Worm (Caenorhabditis elegans) whole organism, L2 larva: ENCODE measurements around the gene gei-4.

Experiments
- Y55F3AM.14 ChIP-seq: fragments of 200-800 bp; sonication (Bioruptor generic); optimal IDR thresholded peaks from 2 replicates; lab custom pipeline; 2018; ENCODE audit warnings: mild to moderate bottlenecking, missing genetic modification characterization, missing compliant biosample characterization
- aly-2 ChIP-seq: fragments of 150-350 bp; optimal IDR thresholded peaks from 2 replicates; lab custom pipeline; 2014; ENCODE audit warnings: missing biosample characterization, missing genetic modification characterization
- lin-11 ChIP-seq: fragments of 150-350 bp; sonication (generic microtip); optimal IDR thresholded peaks from 2 replicates; lab custom pipeline; 2014; ENCODE audit warnings: missing biosample characterization, missing genetic modification characterization, inconsistent platforms, mixed read lengths
- lin-39 ChIP-seq: fragments of 150-350 bp; optimal IDR thresholded peaks from 2 replicates; lab custom pipeline; 2014; ENCODE audit warnings: missing biosample characterization, missing genetic modification reagents, missing genetic modification characterization
- nhr-12 ChIP-seq: fragments of 150-350 bp; optimal IDR thresholded peaks from 2 replicates; lab custom pipeline; 2014; ENCODE audit warnings: missing biosample characterization, missing genetic modification characterization
- nhr-237 ChIP-seq: fragments of 150-350 bp; optimal IDR thresholded peaks from 2 replicates; lab custom pipeline; 2014; ENCODE audit warnings: missing biosample characterization, missing genetic modification characterization
- nhr-6 ChIP-seq: fragments of 150-350 bp; optimal IDR thresholded peaks from 2 replicates; lab custom pipeline; 2014; ENCODE audit warnings: missing biosample characterization, missing genetic modification characterization
- zag-1 ChIP-seq: fragments of 150-350 bp; optimal IDR thresholded peaks from 2 replicates; lab custom pipeline; 2014; ENCODE audit warnings: missing biosample characterization, missing genetic modification characterization
- ztf-4 ChIP-seq: fragments of 150-350 bp; optimal IDR thresholded peaks from 2 replicates; lab custom pipeline; 2014; ENCODE audit warnings: missing biosample characterization, missing genetic modification characterization

DNA sequence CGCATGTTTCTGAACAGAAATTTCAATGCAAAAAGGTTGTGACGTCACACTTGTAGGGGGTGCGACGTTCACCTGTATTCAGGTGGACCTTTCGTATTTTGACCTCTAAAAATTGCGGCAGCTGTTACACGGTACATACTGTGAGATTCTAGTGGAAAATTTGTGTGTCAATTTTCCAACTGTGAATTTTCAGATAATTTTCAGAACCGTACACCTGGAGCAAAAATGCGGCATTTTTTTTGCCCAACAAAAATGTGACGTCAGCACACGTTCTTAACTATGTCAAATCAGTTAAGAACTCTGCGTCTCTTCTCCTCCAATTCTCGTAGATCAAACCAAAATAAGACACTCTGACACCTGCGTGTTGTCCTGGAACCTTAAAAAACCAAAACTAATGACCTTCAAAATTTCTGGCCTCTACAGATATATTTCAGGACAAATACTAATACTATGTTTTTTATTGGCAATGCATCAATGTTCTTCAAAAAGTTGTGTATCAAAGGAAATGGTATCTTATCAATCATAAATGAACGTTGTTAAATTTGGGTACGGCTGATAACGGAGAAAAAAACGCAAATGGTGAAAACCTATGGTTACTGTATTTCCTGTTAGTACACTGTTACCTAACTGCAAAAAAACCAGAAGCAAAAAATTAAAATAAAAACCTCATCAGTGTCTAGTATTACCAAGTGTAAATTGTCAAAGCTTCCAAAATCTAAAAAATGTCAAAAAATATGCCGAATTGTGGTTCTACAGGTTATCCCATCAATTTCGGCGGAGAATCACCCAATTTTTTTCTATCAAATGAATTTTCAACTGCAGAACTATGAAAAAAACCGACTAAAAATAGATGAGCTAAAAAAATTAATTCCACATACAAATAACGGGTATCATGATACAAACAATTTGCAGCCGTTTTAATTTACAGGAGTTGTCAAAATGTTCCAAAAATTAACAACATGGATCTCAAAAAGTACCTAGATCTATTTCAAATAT is 2.6 kb upstream of the gei-4 start:
- no peak for TF ChIP-seq aly-2 (tag; lab: Kevin White, UChicago)
- no peak for TF ChIP-seq nhr-237 (tag; lab: Kevin White, UChicago)
- no peak for TF ChIP-seq ztf-4 (tag; lab: Kevin White, UChicago)
- no peak for TF ChIP-seq nhr-12 (tag; lab: Kevin White, UChicago)
- TF ChIP-seq zag-1: no peak
- TF ChIP-seq lin-11 (tag; lab: Kevin White, UChicago): no peak
- no peak for TF ChIP-seq nhr-6 (tag; lab: Kevin White, UChicago)
- no peak for TF ChIP-seq Y55F3AM.14 (GFP tag; lab: Kevin White, UChicago)
- no peak for TF ChIP-seq lin-39 (tag; lab: Kevin White, UChicago)
